Worm (Caenorhabditis elegans): ENCODE data around the gene F46C5.2.

F46C5.2 gene

DNA sequence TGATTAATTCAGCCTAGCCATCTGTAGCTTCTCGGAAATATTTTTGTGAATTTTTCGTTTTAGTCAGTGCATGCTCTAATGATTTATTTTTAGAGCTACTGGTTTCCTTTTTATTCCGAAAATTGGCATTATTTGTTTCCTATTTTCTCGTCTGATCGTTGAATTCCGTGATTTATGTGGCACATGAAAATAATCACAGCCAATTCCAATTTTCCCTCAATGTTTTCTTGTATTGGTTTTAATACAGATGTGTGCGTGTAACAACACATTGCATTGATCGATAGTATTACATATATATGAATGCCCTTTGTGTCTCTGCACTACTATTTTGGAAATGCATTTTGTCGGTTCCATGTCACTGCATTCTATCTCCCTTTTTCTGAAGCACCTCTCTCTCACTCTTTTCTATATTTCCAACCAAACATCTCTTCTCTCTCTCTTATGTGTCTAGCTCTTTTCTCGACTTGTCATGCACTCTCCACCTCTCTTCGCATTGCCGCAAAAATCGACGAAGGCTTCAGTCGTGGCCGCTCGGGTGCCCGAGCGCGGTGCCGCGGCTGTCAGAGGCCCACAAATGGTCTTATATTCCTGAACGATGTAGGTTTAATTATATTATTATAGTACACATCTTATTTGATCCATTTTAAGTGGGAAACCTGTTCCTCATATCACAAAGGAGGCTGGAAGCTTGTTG lies 44.7 kb downstream of the F46C5.2 start:
- TF ChIP-seq ces-1 (GFP tag; optimal IDR thresholded peaks at IDR 0.05) (no peak), lin-38 (GFP tag; IDR thresholded peaks at IDR 0.05) (no peak), tag-97 (GFP tag; IDR thresholded peaks at IDR 0.05) (no peak), unc-62 (GFP tag; optimal IDR thresholded peaks at IDR 0.05 in 1 of 2) (peak in 1 of 2 experiments; percentile 85), unc-62 (tag; optimal IDR thresholded peaks at IDR 0.05) (no peak), nhr-28 (tag; optimal IDR thresholded peaks at IDR 0.05) (peak; percentile 16), zfp-3 (GFP tag; conservative IDR thresholded peaks at IDR 0.05) (no peak), daf-16 (GFP tag; optimal IDR thresholded peaks at IDR 0.05) (no peak), daf-16 (tag; optimal IDR thresholded peaks at IDR 0.05) (peak; percentile 47), ama-1 (optimal IDR thresholded peaks at IDR 0.05) (peak; percentile 94), lin-15B (tag; optimal IDR thresholded peaks at IDR 0.05) (no peak), lin-13 (GFP tag; optimal IDR thresholded peaks at IDR 0.05) (no peak), hif-1 (tag; optimal IDR thresholded peaks at IDR 0.05) (peak in 1 of 2 experiments; percentile 22), lim-7 (GFP tag; IDR thresholded peaks at IDR 0.05) (no peak), ctbp-1 (GFP tag; IDR thresholded peaks at IDR 0.05) (peak; percentile 59; the same call in 1 of the 2 replicates), nhr-41 (GFP tag; IDR thresholded peaks at IDR 0.05) (no peak), unc-39 (tag; optimal IDR thresholded peaks at IDR 0.05) (no peak), lsy-2 (tag; optimal IDR thresholded peaks at IDR 0.05) (peak in 1 of 2 experiments; percentile 41), ZK546.5 (tag; optimal IDR thresholded peaks at IDR 0.05) (no peak), mes-2 (tag; optimal IDR thresholded peaks at IDR 0.05; ENCODE audit: poor library complexity, severe bottlenecking) (peak; percentile 26), hlh-30 (tag; optimal IDR thresholded peaks at IDR 0.05; ENCODE audit: insufficient read depth) (peak; percentile 30), rbr-2 (tag; optimal IDR thresholded peaks at IDR 0.05) (peak; percentile 47), ceh-62 (tag; optimal IDR thresholded peaks at IDR 0.05) (no peak), nhr-11 (tag; optimal IDR thresholded peaks at IDR 0.05) (peak; percentile 24), ceh-32 (tag; optimal IDR thresholded peaks at IDR 0.05; ENCODE audit: poor library complexity) (no peak), vab-7 (GFP tag; IDR thresholded peaks at IDR 0.05) (no peak), aha-1 (tag) (peak; percentile 95), tra-1 (GFP tag; IDR thresholded peaks at IDR 0.05) (no peak), nhr-48 (tag; optimal IDR thresholded peaks at IDR 0.05) (no peak), hlh-11 (tag; optimal IDR thresholded peaks at IDR 0.05) (peak; percentile 9), set-16 (GFP tag; IDR thresholded peaks at IDR 0.05) (peak; percentile 61), daf-19 (GFP tag; conservative IDR thresholded peaks at IDR 0.05) (no peak), arid-1 (GFP tag; conservative IDR thresholded peaks at IDR 0.05) (no peak), dpl-1 (GFP tag; optimal IDR thresholded peaks at IDR 0.05) (no peak), nhr-102 (tag; optimal IDR thresholded peaks at IDR 0.05) (no peak), ceh-28 (tag; optimal IDR thresholded peaks at IDR 0.05) (no peak), Y105C5A.15 (GFP tag; IDR thresholded peaks at IDR 0.05) (no peak), mep-1 (tag; optimal IDR thresholded peaks at IDR 0.05) (peak; percentile 64), cey-2 (tag; optimal IDR thresholded peaks at IDR 0.05; ENCODE audit: borderline replicate concordance, insufficient read depth) (no peak), dve-1 (tag; optimal IDR thresholded peaks at IDR 0.05; ENCODE audit: insufficient read depth) (peak; percentile 57), dmd-8 (GFP tag; IDR thresholded peaks at IDR 0.05) (no peak), hmg-1.1 (GFP tag; IDR thresholded peaks at IDR 0.05) (peak; percentile 47; the same call in 1 of the 2 replicates), mdl-1 (tag; optimal IDR thresholded peaks at IDR 0.05) (no peak), zfp-2 (tag; optimal IDR thresholded peaks at IDR 0.05) (no peak)
